Fruit fly (Drosophila melanogaster): ENCODE measurements around the gene dgt6.

dgt6 gene

dm6 chr3R:29124128-29124527, 6.6 kb downstream of the dgt6 start:
- peak; percentile 76 for TF ChIP-seq CG17801 (GFP tag; optimal IDR thresholded peaks at IDR 0.05; ENCODE audit: partially characterized antibody)

dm6 chr3R:29122817-29123611, 7.8 kb downstream of the dgt6 start, which contains the start of the genes yem and Ctl2:
Gene yem (minus strand): TSS chr3R:29122879.
Gene Ctl2 (plus strand): TSS chr3R:29123370.
- TF ChIP-seq CG17801 (GFP tag; optimal IDR thresholded peaks at IDR 0.05; ENCODE audit: partially characterized antibody): peak; percentile 41

- TF ChIP-seq CG17801 (GFP tag; optimal IDR thresholded peaks at IDR 0.05; ENCODE audit: partially characterized antibody): peak; percentile 51
Observed at dm6 chr3R:29116167-29116725, 14.5 kb downstream of the dgt6 start, which contains the start of gene Atg14. Gene Atg14 (plus strand): TSS chr3R:29116391.

- no peak for TF ChIP-seq CG17801 (GFP tag; optimal IDR thresholded peaks at IDR 0.05; ENCODE audit: partially characterized antibody)
Observed at dm6 chr3R:29113392-29113791, 17.4 kb downstream of the dgt6 start.

dm6 chr3R:29112398-29113150, 18.2 kb downstream of the dgt6 start, which contains the start of the genes alpha-Man-Ib and Pdhb:
Gene alpha-Man-Ib (minus strand): TSS chr3R:29112822.
Gene Pdhb (plus strand): TSS chr3R:29113071.
- TF ChIP-seq CG17801 (GFP tag; optimal IDR thresholded peaks at IDR 0.05; ENCODE audit: partially characterized antibody): peak; percentile 66

- TF ChIP-seq CG17801 (GFP tag; optimal IDR thresholded peaks at IDR 0.05; ENCODE audit: partially characterized antibody): no peak
Observed at dm6 chr3R:29111795-29112194, 19.0 kb downstream of the dgt6 start.

- no peak for TF ChIP-seq CG17801 (GFP tag; optimal IDR thresholded peaks at IDR 0.05; ENCODE audit: partially characterized antibody)
Observed at dm6 chr3R:29103227-29103626, 27.5 kb downstream of the dgt6 start.

- no peak for TF ChIP-seq CG17801 (GFP tag; optimal IDR thresholded peaks at IDR 0.05; ENCODE audit: partially characterized antibody)
Observed at dm6 chr3R:29098022-29098421, 32.8 kb downstream of the dgt6 start.

dm6 chr3R:29096009-29096443, 34.7 kb downstream of the dgt6 start:
- no peak for TF ChIP-seq CG17801 (GFP tag; optimal IDR thresholded peaks at IDR 0.05; ENCODE audit: partially characterized antibody)

dm6 chr3R:29095525-29095924, 35.2 kb downstream of the dgt6 start:
- TF ChIP-seq CG17801 (GFP tag; optimal IDR thresholded peaks at IDR 0.05; ENCODE audit: partially characterized antibody): no peak

- TF ChIP-seq CG17801 (GFP tag; optimal IDR thresholded peaks at IDR 0.05; ENCODE audit: partially characterized antibody): no peak
Observed at dm6 chr3R:29094152-29094551, 36.6 kb downstream of the dgt6 start.

dm6 chr3R:29091609-29092008, 39.2 kb downstream of the dgt6 start:
- no peak for TF ChIP-seq CG17801 (GFP tag; optimal IDR thresholded peaks at IDR 0.05; ENCODE audit: partially characterized antibody)

dm6 chr3R:29089662-29090007, 41.1 kb downstream of the dgt6 start:
- no peak for TF ChIP-seq CG17801 (GFP tag; optimal IDR thresholded peaks at IDR 0.05; ENCODE audit: partially characterized antibody)

dm6 chr3R:29088938-29089661, 41.7 kb downstream of the dgt6 start:
- no peak for TF ChIP-seq CG17801 (GFP tag; optimal IDR thresholded peaks at IDR 0.05; ENCODE audit: partially characterized antibody)

- TF ChIP-seq CG17801 (GFP tag; optimal IDR thresholded peaks at IDR 0.05; ENCODE audit: partially characterized antibody): no peak
Observed at dm6 chr3R:29087926-29088487, 42.8 kb downstream of the dgt6 start.
